Worm (Caenorhabditis elegans) whole organism, young adult: ENCODE data around the gene srsy-2.

Experiments used
- B0035.1 ChIP-seq: sonication (generic microtip); optimal IDR thresholded peaks from 2 replicates; lab custom pipeline; 2016; ENCODE audit warnings: missing genetic modification characterization, mild to moderate bottlenecking, missing compliant biosample characterization, missing genotype, missing genetic modification reagents
- D2030.7 ChIP-seq: fragments of 200-800 bp; sonication (Bioruptor generic); IDR thresholded peaks from 2 replicates; pipeline ENCODE4 v1.3.6; 2022; ENCODE audit warnings: missing genetic modification reagents, missing genetic modification characterization, missing compliant biosample characterization
- F23B12.7 ChIP-seq: sonication (generic microtip); optimal IDR thresholded peaks from 2 replicates; lab custom pipeline; 2017; ENCODE audit warnings: missing genetic modification characterization, mild to moderate bottlenecking, missing compliant biosample characterization, antibody characterized with exemption, moderate library complexity; ENCODE audit not compliant: insufficient read depth
- F57A8.1 ChIP-seq: fragments of 200-800 bp; sonication (Bioruptor generic); optimal IDR thresholded peaks from 2 replicates; lab custom pipeline; 2018; ENCODE audit warnings: mild to moderate bottlenecking, missing genetic modification characterization, moderate library complexity, missing compliant biosample characterization
- F57C9.4 ChIP-seq: sonication (generic microtip); optimal IDR thresholded peaks from 2 replicates; lab custom pipeline; 2017; ENCODE audit warnings: mild to moderate bottlenecking, missing genetic modification characterization, missing compliant biosample characterization
- T07F8.4 ChIP-seq: sonication (generic microtip); optimal IDR thresholded peaks from 2 replicates; lab custom pipeline; 2016; ENCODE audit warnings: mild to moderate bottlenecking, missing genetic modification characterization, moderate library complexity, missing compliant biosample characterization
- Y95B8A.8 ChIP-seq: fragments of 200-800 bp; sonication (Bioruptor generic); IDR thresholded peaks from 2 replicates; pipeline ENCODE4 v1.3.6; 2022; ENCODE audit warnings: missing genetic modification reagents, missing genetic modification characterization, missing compliant biosample characterization
- ZK185.1 ChIP-seq: sonication (generic microtip); optimal IDR thresholded peaks from 2 replicates; lab custom pipeline; 2016; ENCODE audit warnings: mild to moderate bottlenecking, missing genetic modification characterization, missing compliant biosample characterization; ENCODE audit not compliant: poor library complexity, severe bottlenecking
- cebp-1 ChIP-seq, 2 experiments: fragments of 200-800 bp in 1 of 2; sonication (Bioruptor generic) in 1 of 2; sonication (generic microtip) in 1 of 2; IDR thresholded peaks in 1 of 2; optimal IDR thresholded peaks in 1 of 2; 2 replicates each; pipeline versions ENCODE4 v1.3.6 to Lab custom; 2017 to 2022; ENCODE audit warnings: missing compliant biosample characterization in 2 of 2, missing genetic modification characterization in 2 of 2, mild to moderate bottlenecking in 1 of 2, missing genetic modification reagents in 1 of 2, moderate library complexity in 1 of 2
- ceh-27 ChIP-seq: fragments of 200-800 bp; sonication (Bioruptor generic); optimal IDR thresholded peaks from 2 replicates; lab custom pipeline; 2018; ENCODE audit warnings: mild to moderate bottlenecking, missing genetic modification characterization, moderate library complexity, missing compliant biosample characterization
- ceh-40 ChIP-seq: fragments of 200-800 bp; sonication (Bioruptor generic); IDR thresholded peaks from 2 replicates; pipeline ENCODE4 v1.3.6; 2022; ENCODE audit warnings: missing genetic modification characterization, missing compliant biosample characterization
- ceh-79 ChIP-seq: sonication (generic microtip); optimal IDR thresholded peaks from 2 replicates; lab custom pipeline; 2017; ENCODE audit warnings: mild to moderate bottlenecking, missing genetic modification characterization, missing compliant biosample characterization
- ceh-91 ChIP-seq: fragments of 200-800 bp; sonication (Bioruptor generic); IDR thresholded peaks from 2 replicates; pipeline ENCODE4 v1.3.6; 2022; ENCODE audit warnings: missing genetic modification reagents, missing genetic modification characterization, missing compliant biosample characterization
- die-1 ChIP-seq: sonication (generic microtip); optimal IDR thresholded peaks from 2 replicates; lab custom pipeline; 2016; ENCODE audit warnings: missing genotype, mild to moderate bottlenecking, missing genetic modification characterization, missing compliant biosample characterization
- efl-1 ChIP-seq: fragments of 150-350 bp; optimal IDR thresholded peaks from 2 replicates; lab custom pipeline; 2014; ENCODE audit warnings: missing biosample characterization, missing genetic modification reagents, missing genetic modification characterization
- egrh-3 ChIP-seq: fragments of 200-800 bp; sonication (Bioruptor generic); IDR thresholded peaks from 2 replicates; pipeline ENCODE4 v1.3.6; 2022; ENCODE audit warnings: missing genetic modification reagents, missing genetic modification characterization, missing compliant biosample characterization
- ekl-4 ChIP-seq: fragments of 200-800 bp; sonication (Bioruptor generic); IDR thresholded peaks from 2 replicates; pipeline ENCODE4 v1.3.6; 2022; ENCODE audit warnings: missing genetic modification reagents, missing genetic modification characterization, missing compliant biosample characterization
- ets-4 ChIP-seq: fragments of 200-800 bp; sonication (Bioruptor generic); optimal IDR thresholded peaks from 2 replicates; lab custom pipeline; 2018; ENCODE audit warnings: mild to moderate bottlenecking, missing genetic modification characterization, missing compliant biosample characterization
- hlh-12 ChIP-seq: sonication (generic microtip); optimal IDR thresholded peaks from 2 replicates; lab custom pipeline; 2016; ENCODE audit warnings: missing genetic modification characterization, missing compliant biosample characterization
- hrde-1 ChIP-seq: sonication (generic microtip); optimal IDR thresholded peaks from 2 replicates; lab custom pipeline; 2016; ENCODE audit warnings: missing genetic modification characterization, mild to moderate bottlenecking, missing compliant biosample characterization, moderate library complexity, missing genotype, missing genetic modification reagents, borderline replicate concordance
- hsf-1 ChIP-seq: fragments of 200-800 bp; sonication (Bioruptor generic); IDR thresholded peaks from 2 replicates; pipeline ENCODE4 v1.3.6; 2022; ENCODE audit warnings: missing genetic modification reagents, missing genetic modification characterization, missing compliant biosample characterization
- lag-1 ChIP-seq: fragments of 200-800 bp; sonication (Bioruptor generic); IDR thresholded peaks from 2 replicates; pipeline ENCODE4 v1.3.6; 2022; ENCODE audit warnings: missing genetic modification reagents, missing genetic modification characterization, missing compliant biosample characterization
- lin-54 ChIP-seq: fragments of 200-800 bp; sonication (Bioruptor generic); optimal IDR thresholded peaks from 2 replicates; lab custom pipeline; 2018; ENCODE audit warnings: mild to moderate bottlenecking, missing genetic modification characterization, missing compliant biosample characterization
- lsl-1 ChIP-seq: fragments of 200-800 bp; sonication (Bioruptor generic); optimal IDR thresholded peaks from 2 replicates; lab custom pipeline; 2018; ENCODE audit warnings: mild to moderate bottlenecking, missing genetic modification characterization, moderate library complexity, missing compliant biosample characterization
- lsy-27 ChIP-seq: sonication (generic microtip); optimal IDR thresholded peaks from 2 replicates; lab custom pipeline; 2017; ENCODE audit warnings: missing genetic modification characterization, mild to moderate bottlenecking, missing compliant biosample characterization, antibody characterized with exemption, missing genotype, borderline replicate concordance; ENCODE audit not compliant: insufficient read depth
- madf-10 ChIP-seq: sonication (generic microtip); optimal IDR thresholded peaks from 2 replicates; lab custom pipeline; 2016; ENCODE audit warnings: mild to moderate bottlenecking, missing genetic modification characterization, missing compliant biosample characterization
- madf-6 ChIP-seq: fragments of 200-800 bp; sonication (Bioruptor generic); IDR thresholded peaks from 2 replicates; pipeline ENCODE4 v1.3.6; 2022; ENCODE audit warnings: missing genetic modification reagents, missing genetic modification characterization, missing compliant biosample characterization
- madf-8 ChIP-seq: fragments of 200-800 bp; sonication (Bioruptor generic); conservative IDR thresholded peaks from 2 replicates; pipeline ENCODE4 v1.3.6; 2022; ENCODE audit warnings: missing genetic modification reagents, missing genetic modification characterization, missing compliant biosample characterization
- mcd-1 ChIP-seq: fragments of 200-800 bp; sonication (Bioruptor generic); IDR thresholded peaks from 2 replicates; pipeline ENCODE4 v1.3.6; 2022; ENCODE audit warnings: missing genetic modification reagents, missing genetic modification characterization, missing compliant biosample characterization
- mes-4 ChIP-seq: sonication (generic microtip); optimal IDR thresholded peaks from 2 replicates; lab custom pipeline; 2016; ENCODE audit warnings: missing genotype, missing genetic modification characterization, missing compliant biosample characterization
- nfya-2 ChIP-seq: fragments of 200-800 bp; sonication (Bioruptor generic); IDR thresholded peaks from 2 replicates; pipeline ENCODE4 v1.3.6; 2022; ENCODE audit warnings: missing genetic modification reagents, missing genetic modification characterization, missing compliant biosample characterization
- nfyb-1 ChIP-seq: fragments of 200-800 bp; sonication (Bioruptor generic); IDR thresholded peaks from 2 replicates; pipeline ENCODE4 v1.3.6; 2022; ENCODE audit warnings: missing genetic modification reagents, missing genetic modification characterization, missing compliant biosample characterization
- nhr-179 ChIP-seq: sonication (generic microtip); optimal IDR thresholded peaks from 2 replicates; lab custom pipeline; 2016; ENCODE audit warnings: mild to moderate bottlenecking, missing genetic modification characterization, missing compliant biosample characterization
- nhr-27 ChIP-seq: fragments of 200-800 bp; sonication (Bioruptor generic); optimal IDR thresholded peaks from 2 replicates; lab custom pipeline; 2018; ENCODE audit warnings: mild to moderate bottlenecking, missing genetic modification characterization, moderate library complexity, missing compliant biosample characterization
- rcor-1 ChIP-seq: fragments of 200-800 bp; sonication (Bioruptor generic); IDR thresholded peaks from 2 replicates; pipeline ENCODE4 v1.3.6; 2022; ENCODE audit warnings: missing genetic modification reagents, missing genetic modification characterization, missing compliant biosample characterization
- sdz-38 ChIP-seq: sonication (generic microtip); optimal IDR thresholded peaks from 2 replicates; lab custom pipeline; 2016; ENCODE audit warnings: missing genotype, missing genetic modification characterization, missing compliant biosample characterization
- sea-2 ChIP-seq: fragments of 200-800 bp; sonication (Bioruptor generic); IDR thresholded peaks from 2 replicates; pipeline ENCODE4 v1.3.6; 2022; ENCODE audit warnings: missing genetic modification characterization, missing compliant biosample characterization
- snpc-3.4 ChIP-seq: sonication (generic microtip); optimal IDR thresholded peaks from 2 replicates; lab custom pipeline; 2017; ENCODE audit warnings: missing genetic modification characterization, mild to moderate bottlenecking, missing compliant biosample characterization, antibody characterized with exemption, moderate library complexity, missing genotype, missing genetic modification reagents
- somi-1 ChIP-seq: fragments of 200-800 bp; sonication (Bioruptor generic); optimal IDR thresholded peaks from 2 replicates; lab custom pipeline; 2018; ENCODE audit warnings: mild to moderate bottlenecking, missing genetic modification characterization, missing compliant biosample characterization
- sptf-2 ChIP-seq: fragments of 200-800 bp; sonication (Bioruptor generic); optimal IDR thresholded peaks from 2 replicates; lab custom pipeline; 2018; ENCODE audit warnings: mild to moderate bottlenecking, missing genetic modification characterization, missing compliant biosample characterization
- tbp1 ChIP-seq: fragments of 200-800 bp; sonication (Bioruptor generic); optimal IDR thresholded peaks from 2 replicates; lab custom pipeline; 2018; ENCODE audit warnings: mild to moderate bottlenecking, missing genetic modification characterization, missing compliant biosample characterization
- tlf-1 ChIP-seq: fragments of 200-800 bp; sonication (Bioruptor generic); optimal IDR thresholded peaks from 2 replicates; lab custom pipeline; 2018; ENCODE audit warnings: mild to moderate bottlenecking, missing genetic modification characterization, missing compliant biosample characterization
- unc-62 ChIP-seq: fragments of 150-350 bp; optimal IDR thresholded peaks from 2 replicates; lab custom pipeline; 2014; ENCODE audit warnings: missing biosample characterization, missing genetic modification reagents, missing genetic modification characterization
- xnd-1 ChIP-seq: sonication (generic microtip); optimal IDR thresholded peaks from 2 replicates; lab custom pipeline; 2016; ENCODE audit warnings: missing genotype, missing genetic modification reagents, missing genetic modification characterization, missing compliant biosample characterization
- ztf-18 ChIP-seq: sonication (generic microtip); optimal IDR thresholded peaks from 2 replicates; lab custom pipeline; 2016; ENCODE audit warnings: missing genotype, mild to moderate bottlenecking, missing genetic modification characterization, missing compliant biosample characterization
- ztf-25 ChIP-seq: fragments of 200-800 bp; sonication (Bioruptor generic); IDR thresholded peaks from 2 replicates; pipeline ENCODE4 v1.3.6; 2022; ENCODE audit warnings: missing genetic modification reagents, missing genetic modification characterization, missing compliant biosample characterization
- ztf-6 ChIP-seq: fragments of 200-800 bp; sonication (Bioruptor generic); IDR thresholded peaks from 2 replicates; pipeline ENCODE4 v1.3.6; 2022; ENCODE audit warnings: missing genetic modification reagents, missing genetic modification characterization, missing compliant biosample characterization

srsy-2 gene

ce11 chrII:6198468-6198867 is 28.4 kb downstream of the srsy-2 start, which contains the start of gene szy-4 (continued):
- no peak for TF ChIP-seq Y95B8A.8 (GFP tag; lab: Robert Waterston, UW)
- peak; percentile 89 for TF ChIP-seq madf-6
- TF ChIP-seq hsf-1 (GFP tag; lab: Robert Waterston, UW) = no peak
- TF ChIP-seq B0035.1 (tag; lab: Kevin White, UChicago) = no peak
- TF ChIP-seq F57A8.1 (GFP tag; lab: Kevin White, UChicago) = no peak
- TF ChIP-seq nfyb-1 = no peak
- no peak for TF ChIP-seq mes-4 (tag; lab: Kevin White, UChicago)
- no peak for TF ChIP-seq ztf-18 (tag; lab: Kevin White, UChicago)
- TF ChIP-seq ekl-4 (GFP tag; lab: Robert Waterston, UW) = no peak
- peak; percentile 54 for TF ChIP-seq lin-54 (GFP tag; lab: Kevin White, UChicago)
- TF ChIP-seq xnd-1 (tag; lab: Kevin White, UChicago) = peak; percentile 68
- no peak for TF ChIP-seq nhr-179 (tag; lab: Kevin White, UChicago)
- TF ChIP-seq lsl-1 (GFP tag; lab: Kevin White, UChicago) = peak; percentile 86
- peak; percentile 71 for TF ChIP-seq madf-8 (GFP tag; lab: Robert Waterston, UW)
- peak; percentile 53 for TF ChIP-seq D2030.7
- no peak for TF ChIP-seq T07F8.4 (tag; lab: Kevin White, UChicago)
- peak; percentile 40; the same call in 1 of the 2 replicates for TF ChIP-seq ceh-91 (GFP tag; lab: Robert Waterston, UW)
- no peak for TF ChIP-seq snpc-3.4 (tag; lab: Kevin White, UChicago)
- no peak for TF ChIP-seq tlf-1 (GFP tag; lab: Kevin White, UChicago)
- TF ChIP-seq F23B12.7 (tag; lab: Kevin White, UChicago) = peak; percentile 54
- peak; percentile 89 for TF ChIP-seq efl-1
- no peak for TF ChIP-seq rcor-1 (GFP tag; lab: Robert Waterston, UW)
- no peak for TF ChIP-seq unc-62 (GFP tag; lab: Kevin White, UChicago)

DNA sequence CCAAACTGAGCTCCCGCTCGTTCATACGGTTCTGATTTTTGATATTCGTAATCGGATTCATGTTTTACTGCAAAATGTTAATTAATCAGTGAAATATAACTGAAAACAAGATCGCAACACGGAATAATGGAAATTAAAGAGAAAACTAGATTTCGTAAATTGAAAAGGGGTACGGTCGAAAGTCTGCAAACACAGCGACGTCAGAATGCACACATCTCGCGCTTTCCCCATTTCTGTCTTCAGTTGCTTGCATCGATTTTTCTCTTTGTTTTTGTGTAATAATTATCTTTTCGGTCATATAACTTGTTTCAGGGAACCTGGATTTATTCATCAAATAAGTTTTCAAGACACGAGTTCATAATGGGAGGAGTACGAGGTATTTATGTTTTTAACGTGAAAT is 30.0 kb downstream of the srsy-2 start, which contains the start of the genes rbmx-2 and C30B5.2:
Gene rbmx-2, minus strand, starts transcription at position 74 of the 400 bp plus-strand sequence.
Gene C30B5.2, plus strand, starts transcription at position 306 of the 400 bp plus-strand sequence.
- TF ChIP-seq hlh-12 (no peak), sdz-38 (no peak), nfya-2 (GFP tag; lab: Robert Waterston, UW) (no peak), ztf-6 (GFP tag; lab: Robert Waterston, UW) (no peak), nhr-179 (tag; lab: Kevin White, UChicago) (no peak), somi-1 (GFP tag; lab: Kevin White, UChicago) (no peak), ceh-79 (no peak), ceh-27 (GFP tag; lab: Kevin White, UChicago) (no peak), die-1 (tag; lab: Kevin White, UChicago) (no peak), ets-4 (GFP tag; lab: Kevin White, UChicago) (no peak), lag-1 (no peak), ztf-25 (GFP tag; lab: Robert Waterston, UW) (no peak), cebp-1 (GFP tag; IDR thresholded peaks at IDR 0.05; lab: Robert Waterston, UW) (no peak), cebp-1 (tag; optimal IDR thresholded peaks at IDR 0.05; lab: Kevin White, UChicago) (no peak), sptf-2 (GFP tag; lab: Kevin White, UChicago) (no peak), hrde-1 (no peak), efl-1 (no peak), madf-10 (tag; lab: Kevin White, UChicago) (no peak), tbp1 (GFP tag; lab: Kevin White, UChicago) (peak; percentile 24), egrh-3 (no peak), lsy-27 (tag; lab: Kevin White, UChicago) (peak; percentile 7), sea-2 (GFP tag; lab: Robert Waterston, UW) (no peak), nhr-27 (tag; lab: Kevin White, UChicago) (no peak), T07F8.4 (tag; lab: Kevin White, UChicago) (no peak), ZK185.1 (no peak), F57C9.4 (no peak), D2030.7 (peak; percentile 23; the same call in 1 of the 2 replicates), ceh-40 (GFP tag; lab: Robert Waterston, UW) (no peak), mcd-1 (GFP tag; lab: Robert Waterston, UW) (no peak)
